Fruit fly (Drosophila melanogaster) whole organism, wandering third instar larva: ENCODE measurements around the gene lilli.
A peak's percentile ranks its signal among the peaks of the same experiment; 100 is the strongest.

Experiments used
- Abd-B ChIP-seq: fragments of >200 bp; optimal IDR thresholded peaks from 2 replicates; lab custom pipeline; 2017; ENCODE audit warnings: missing biosample characterization, missing genetic modification characterization
- CG32264 ChIP-seq: fragments of 200-800 bp; sonication (Bioruptor generic); optimal IDR thresholded peaks from 2 replicates; lab custom pipeline; 2016; ENCODE audit warnings: missing biosample characterization, missing genetic modification characterization
- CG9705 ChIP-seq: fragments of 200-800 bp; sonication (Bioruptor generic); optimal IDR thresholded peaks from 2 replicates; lab custom pipeline; 2018; ENCODE audit warnings: missing biosample characterization, mild to moderate bottlenecking, missing genetic modification characterization
- Dif ChIP-seq: fragments of 200-275, 200-300 bp; sonication (Bioruptor generic); optimal IDR thresholded peaks from 2 replicates; lab custom pipeline; 2018; ENCODE audit warnings: missing biosample characterization, missing genetic modification characterization; ENCODE audit not compliant: partially characterized antibody
- Hr83 ChIP-seq: fragments of 200-300 bp; sonication (Bioruptor generic); optimal IDR thresholded peaks from 2 replicates; lab custom pipeline; 2016; ENCODE audit warnings: missing biosample characterization, mild to moderate bottlenecking, missing genetic modification characterization, moderate library complexity; ENCODE audit not compliant: poor library complexity, severe bottlenecking
- Jra ChIP-seq: sonication (Bioruptor generic); optimal IDR thresholded peaks from 2 replicates; lab custom pipeline; 2016; ENCODE audit warnings: missing biosample characterization, missing genetic modification characterization
- Mio ChIP-seq: sonication (Bioruptor generic); optimal IDR thresholded peaks from 2 replicates; lab custom pipeline; 2016; ENCODE audit warnings: missing biosample characterization, missing genetic modification characterization
- Myc ChIP-seq: fragments of >200 bp; optimal IDR thresholded peaks from 2 replicates; lab custom pipeline; 2017
- N ChIP-seq: fragments of >200 bp; optimal IDR thresholded peaks from 2 replicates; lab custom pipeline; 2018; ENCODE audit warnings: missing biosample characterization, missing external identifiers, missing genetic modification characterization
- OdsH ChIP-seq: fragments of 200-800 bp; sonication (Bioruptor generic); optimal IDR thresholded peaks from 2 replicates; lab custom pipeline; 2016; ENCODE audit warnings: missing biosample characterization, mild to moderate bottlenecking, missing genetic modification characterization
- Rel ChIP-seq, 2 experiments: fragments of 200-800 bp; sonication (Bioruptor generic) in 1 of 2; optimal IDR thresholded peaks; 2 replicates in 1 of 2; 3 replicates in 1 of 2; lab custom pipeline; 2016 to 2019; ENCODE audit warnings: mild to moderate bottlenecking in 2 of 2, missing biosample characterization in 2 of 2, missing genetic modification characterization in 2 of 2, moderate library complexity in 1 of 2
- Sp1 ChIP-seq: fragments of 200-800 bp; sonication (Bioruptor generic); optimal IDR thresholded peaks from 3 replicates; lab custom pipeline; 2019; ENCODE audit warnings: missing biosample characterization, mild to moderate bottlenecking, missing genetic modification characterization, moderate library complexity
- dl ChIP-seq, 2 experiments: fragments of 175-275, 200-275 bp in 1 of 2; fragments of 200-275 bp in 1 of 2; sonication (Bioruptor generic); optimal IDR thresholded peaks; lab custom pipeline; 2018; ENCODE audit warnings: mild to moderate bottlenecking in 2 of 2, missing biosample characterization in 2 of 2, missing genetic modification characterization in 2 of 2, moderate library complexity in 2 of 2; ENCODE audit not compliant: partially characterized antibody in 2 of 2, insufficient read depth in 1 of 2
- dmrt93B ChIP-seq: fragments of 200-800 bp; sonication (Bioruptor generic); optimal IDR thresholded peaks from 2 replicates; lab custom pipeline; 2018; ENCODE audit warnings: missing biosample characterization, mild to moderate bottlenecking, missing genetic modification characterization
- dsf ChIP-seq: sonication (Bioruptor generic); optimal IDR thresholded peaks from 2 replicates; lab custom pipeline; 2016; ENCODE audit warnings: missing biosample characterization, missing genetic modification characterization, borderline replicate concordance
- foxo ChIP-seq, 2 experiments: fragments of 200-800 bp; sonication (Bioruptor generic); optimal IDR thresholded peaks; 2 replicates in 1 of 2; 3 replicates in 1 of 2; lab custom pipeline; 2016 to 2017; ENCODE audit warnings: missing biosample characterization in 2 of 2, missing genetic modification characterization in 2 of 2
- fru ChIP-seq: fragments of 200-800 bp; sonication (Bioruptor generic); optimal IDR thresholded peaks from 3 replicates; lab custom pipeline; 2016; ENCODE audit warnings: missing biosample characterization, mild to moderate bottlenecking, missing genetic modification characterization
- h ChIP-seq: fragments of 200-800 bp; sonication (Bioruptor generic); optimal IDR thresholded peaks from 3 replicates; lab custom pipeline; 2016; ENCODE audit warnings: missing biosample characterization, mild to moderate bottlenecking, missing genetic modification characterization
- jim ChIP-seq: fragments of 175-275, 200-325 bp; sonication (Bioruptor generic); optimal IDR thresholded peaks from 2 replicates; lab custom pipeline; 2016; ENCODE audit warnings: missing biosample characterization, mild to moderate bottlenecking, missing genetic modification characterization
- lola ChIP-seq: fragments of >200 bp; optimal IDR thresholded peaks from 2 replicates; lab custom pipeline; 2017; ENCODE audit warnings: missing biosample characterization, missing genetic modification characterization
- pan ChIP-seq: fragments of >200 bp; optimal IDR thresholded peaks from 2 replicates; lab custom pipeline; 2017
- rgr ChIP-seq: fragments of 200-800 bp; sonication (Bioruptor generic); optimal IDR thresholded peaks from 3 replicates; lab custom pipeline; 2016; ENCODE audit warnings: missing biosample characterization, mild to moderate bottlenecking, missing genetic modification characterization
- sage ChIP-seq: fragments of 200-800 bp; sonication (Bioruptor generic); optimal IDR thresholded peaks from 2 replicates; lab custom pipeline; 2016; ENCODE audit warnings: missing biosample characterization, mild to moderate bottlenecking, missing genetic modification characterization
- sv ChIP-seq: fragments of 200-800 bp; sonication (Bioruptor generic); optimal IDR thresholded peaks from 3 replicates; lab custom pipeline; 2016; ENCODE audit warnings: missing biosample characterization, missing genetic modification characterization
- tai ChIP-seq: sonication (Bioruptor generic); optimal IDR thresholded peaks from 2 replicates; lab custom pipeline; 2016; ENCODE audit warnings: missing biosample characterization, missing genetic modification characterization
- woc ChIP-seq: sonication (Bioruptor generic); optimal IDR thresholded peaks from 2 replicates; lab custom pipeline; 2016; ENCODE audit warnings: missing biosample characterization, mild to moderate bottlenecking, missing genetic modification characterization

Gene lilli

DNA sequence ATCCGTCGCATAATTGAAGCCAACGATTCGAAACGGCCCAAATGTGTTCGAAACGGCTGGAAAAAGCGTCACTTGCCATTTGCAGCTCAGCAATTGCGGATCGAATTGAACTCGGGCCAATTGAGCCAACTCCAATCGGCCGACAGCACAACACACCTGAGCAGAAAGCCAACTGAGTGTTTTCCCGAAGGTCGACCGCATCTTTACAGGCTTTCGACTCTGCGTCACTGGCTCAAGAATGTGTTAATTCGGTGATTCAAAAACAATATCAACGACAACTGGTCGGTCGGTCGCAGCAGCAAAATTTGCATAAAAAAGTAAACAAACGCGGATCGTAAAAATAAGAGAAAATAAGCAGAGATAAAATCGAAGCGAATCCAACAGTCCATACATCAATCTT lies 45.4 kb upstream of the lilli start:
- no peak for TF ChIP-seq woc (GFP tag; lab: Kevin White, UChicago)
- TF ChIP-seq dmrt93B: no peak
- no peak for TF ChIP-seq sv
- no peak for TF ChIP-seq CG32264 (GFP tag; lab: Kevin White, UChicago)
- no peak for TF ChIP-seq Mio (GFP tag; lab: Kevin White, UChicago)

DNA sequence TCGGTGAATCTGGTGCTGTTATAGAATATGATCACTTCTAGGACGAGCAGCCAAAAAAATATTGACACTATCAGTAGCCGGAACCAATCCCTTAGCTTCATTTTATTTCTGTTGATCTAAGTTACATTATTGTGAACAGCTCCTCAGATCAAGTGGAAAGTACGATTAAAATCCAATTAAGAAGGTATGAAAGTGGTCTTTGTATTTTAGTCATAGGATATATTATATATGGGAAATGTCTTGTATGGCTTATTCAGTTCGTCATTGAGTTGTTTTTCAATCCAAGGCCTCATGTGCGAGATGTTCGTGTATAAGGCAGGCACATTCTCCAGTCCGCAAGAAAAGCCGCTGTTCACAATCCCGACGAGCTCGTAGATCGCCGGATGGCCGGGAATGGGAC lies 41.3 kb upstream of the lilli start, which contains the start of gene CG18558:
TSS of gene CG18558 (minus strand) at position 101 of the 400 bp plus-strand sequence.
- TF ChIP-seq dl (GFP tag; optimal IDR thresholded peaks at IDR 0.05; lab: Kevin White, UChicago; ENCODE audit: insufficient read depth in 1 of 2, partially characterized antibody in 2 of 2) (no peak), Hr83 (GFP tag; lab: Kevin White, UChicago) (no peak), Myc (lab: Kevin White, UChicago) (no peak), dmrt93B (no peak), sv (no peak), Sp1 (GFP tag; lab: Kevin White, UChicago) (no peak)
- TF ChIP-seq, all 38 proteins: peak for 0

DNA sequence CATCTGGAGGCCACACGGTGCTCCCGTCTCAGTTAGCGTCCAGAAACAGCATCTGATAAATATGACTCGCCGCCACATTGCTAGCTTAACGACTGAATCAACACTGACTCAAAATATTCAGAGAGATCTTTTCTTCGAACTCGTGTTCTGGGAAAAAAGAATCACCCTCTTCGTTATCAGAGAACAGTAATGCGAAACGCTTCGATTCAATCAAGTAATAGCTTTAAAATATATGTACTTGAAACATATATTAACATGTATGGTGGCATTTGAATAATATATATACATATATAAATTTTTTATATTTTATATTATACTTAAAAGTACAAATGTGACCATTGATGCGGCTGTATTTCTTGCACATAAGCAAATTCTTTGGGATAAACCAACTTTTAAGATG lies 40.1 kb upstream of the lilli start, which contains the start of gene CG18557:
TSS of gene CG18557 (minus strand) at position 101 of the 400 bp plus-strand sequence.
- TF ChIP-seq Jra (GFP tag; lab: Kevin White, UChicago): no peak
- no peak for TF ChIP-seq woc (GFP tag; lab: Kevin White, UChicago)
- no peak for TF ChIP-seq OdsH (GFP tag; lab: Kevin White, UChicago)
- peak; percentile 1 for TF ChIP-seq fru (GFP tag; lab: Kevin White, UChicago)
- no peak for TF ChIP-seq Mio (GFP tag; lab: Kevin White, UChicago)
- no peak for TF ChIP-seq CG9705 (GFP tag; lab: Kevin White, UChicago)
- TF ChIP-seq Rel (GFP tag; optimal IDR thresholded peaks at IDR 0.05; lab: Kevin White, UChicago): no peak
- TF ChIP-seq Rel (tag; optimal IDR thresholded peaks at IDR 0.05; lab: Kevin White, UChicago): peak; percentile 31
- no peak for TF ChIP-seq sv
- TF ChIP-seq dmrt93B: no peak
- TF ChIP-seq Hr83 (GFP tag; lab: Kevin White, UChicago): no peak
- no peak for TF ChIP-seq foxo (GFP tag; optimal IDR thresholded peaks at IDR 0.05; lab: Kevin White, UChicago)
- TF ChIP-seq Dif (GFP tag; lab: Kevin White, UChicago): no peak
- TF ChIP-seq sage (GFP tag; lab: Kevin White, UChicago): no peak

DNA sequence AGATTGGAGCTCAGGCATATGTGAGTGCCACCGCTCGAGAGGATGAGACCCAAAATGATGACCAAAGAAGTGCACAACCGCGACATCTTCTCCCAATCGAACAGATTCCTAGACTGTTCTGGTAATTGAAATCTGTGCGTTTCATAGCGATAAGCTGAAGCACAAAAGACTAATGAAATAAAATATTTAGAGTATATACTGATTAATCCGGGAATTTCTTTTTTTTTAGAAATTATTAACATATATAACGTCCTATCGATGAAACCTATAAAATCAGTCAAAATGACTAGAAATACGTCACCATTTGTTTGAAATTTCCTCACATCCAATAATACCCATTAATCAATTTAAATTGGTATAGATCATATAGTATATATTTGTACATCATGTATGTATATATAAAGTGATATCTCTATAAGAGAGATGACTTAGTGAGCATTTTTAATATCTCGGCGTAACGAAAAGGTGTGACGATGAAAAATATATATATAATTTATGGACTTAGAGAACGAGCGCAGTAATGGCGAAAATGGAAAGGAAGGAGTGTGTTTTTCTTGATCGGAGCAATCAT lies 38.5 kb upstream of the lilli start, which contains the start of the genes CG3117 and CG2983:
TSS of gene CG3117 (minus strand) at position 101 of the 571 bp plus-strand sequence.
TSS of gene CG2983 (plus strand) at position 521 of the 571 bp plus-strand sequence.
- no peak for TF ChIP-seq Rel (GFP tag; optimal IDR thresholded peaks at IDR 0.05; lab: Kevin White, UChicago)
- peak; percentile 81 for TF ChIP-seq Rel (tag; optimal IDR thresholded peaks at IDR 0.05; lab: Kevin White, UChicago)
- TF ChIP-seq sv: no peak
- TF ChIP-seq, all 38 proteins: peak for 1

DNA sequence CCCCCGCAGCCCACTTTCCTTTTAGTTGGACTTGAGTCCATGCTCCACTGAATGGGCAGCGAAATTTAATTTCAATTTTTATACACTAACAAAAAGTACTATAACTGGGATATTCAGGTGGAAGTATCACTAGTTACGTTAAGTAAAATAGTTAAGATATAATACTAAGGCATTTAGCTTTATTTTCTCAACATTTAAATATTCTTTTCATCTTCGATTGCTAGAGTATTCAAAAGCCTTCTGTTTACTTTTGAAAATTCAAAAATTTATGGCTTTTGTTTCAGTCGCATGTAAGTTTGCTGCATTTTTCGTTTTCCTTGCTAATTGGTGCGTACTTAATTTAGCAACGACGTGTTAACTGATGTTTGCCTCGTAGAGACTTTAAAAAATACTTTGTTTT lies 34.1 kb upstream of the lilli start:
- TF ChIP-seq tai (no peak), Sp1 (GFP tag; lab: Kevin White, UChicago) (no peak), CG9705 (GFP tag; lab: Kevin White, UChicago) (no peak), foxo (GFP tag; optimal IDR thresholded peaks at IDR 0.05; lab: Kevin White, UChicago) (no peak), jim (no peak), Abd-B (no peak), rgr (no peak), lola (GFP tag; lab: Kevin White, UChicago) (no peak), h (GFP tag; lab: Kevin White, UChicago) (no peak), dl (GFP tag; optimal IDR thresholded peaks at IDR 0.05; lab: Kevin White, UChicago; ENCODE audit: insufficient read depth in 1 of 2, partially characterized antibody in 2 of 2) (no peak), dsf (GFP tag; lab: Kevin White, UChicago) (no peak), CG32264 (GFP tag; lab: Kevin White, UChicago) (no peak), N (GFP tag; lab: Kevin White, UChicago) (no peak), pan (lab: Kevin White, UChicago) (no peak)

dm6 chr2L:2855204-2855768 lies 30.4 kb upstream of the lilli start:
- no peak for TF ChIP-seq Dif (GFP tag; lab: Kevin White, UChicago)
- no peak for TF ChIP-seq dsf (GFP tag; lab: Kevin White, UChicago)
- TF ChIP-seq Hr83 (GFP tag; lab: Kevin White, UChicago): peak; percentile 8
- TF ChIP-seq N (GFP tag; lab: Kevin White, UChicago): peak; percentile 50
- peak; percentile 74 for TF ChIP-seq Myc (lab: Kevin White, UChicago)
